Worm (Caenorhabditis elegans): ENCODE results near the gene C30G4.2.

Gene C30G4.2

ce11 chrX:17030169-17030914, 15.1 kb downstream of the C30G4.2 start, which contains the start of gene ptrn-1 (continued):
- TF ChIP-seq nhr-76 (tag; optimal IDR thresholded peaks at IDR 0.05) (no peak), fkh-10 (GFP tag; optimal IDR thresholded peaks at IDR 0.05) (peak; percentile 79), nhr-19 (GFP tag; conservative IDR thresholded peaks at IDR 0.05) (peak; percentile 72), mef-2 (tag; optimal IDR thresholded peaks at IDR 0.05) (peak; percentile 28), fkh-8 (tag; optimal IDR thresholded peaks at IDR 0.05) (peak; percentile 41), sptf-1 (tag; optimal IDR thresholded peaks at IDR 0.05) (no peak), lin-15B (tag; optimal IDR thresholded peaks at IDR 0.05) (no peak), pag-3 (tag; optimal IDR thresholded peaks at IDR 0.05; ENCODE audit: borderline replicate concordance, insufficient read depth) (peak; percentile 9), lin-13 (GFP tag; optimal IDR thresholded peaks at IDR 0.05) (peak; percentile 54), F16B12.6 (tag; optimal IDR thresholded peaks at IDR 0.05) (no peak), nhr-71 (tag; optimal IDR thresholded peaks at IDR 0.05) (peak; percentile 79), ztf-4 (tag; optimal IDR thresholded peaks at IDR 0.05) (no peak), aly-2 (tag; optimal IDR thresholded peaks at IDR 0.05) (no peak), Y116A8C.19 (tag; optimal IDR thresholded peaks at IDR 0.05; ENCODE audit: borderline replicate concordance) (no peak), tbx-2 (tag; optimal IDR thresholded peaks at IDR 0.05) (peak; percentile 52), nhr-47 (tag; optimal IDR thresholded peaks at IDR 0.05) (peak; percentile 56), nhr-11 (tag; optimal IDR thresholded peaks at IDR 0.05) (no peak), hpl-2 (GFP tag; optimal IDR thresholded peaks at IDR 0.05) (no peak), ama-1 (optimal IDR thresholded peaks at IDR 0.05) (no peak), isw-1 (GFP tag; IDR thresholded peaks at IDR 0.05) (peak; percentile 34; the same call in 1 of the 2 replicates), nhr-77 (tag; optimal IDR thresholded peaks at IDR 0.05) (peak; percentile 45), lir-3 (tag; optimal IDR thresholded peaks at IDR 0.05; ENCODE audit: poor library complexity) (peak; percentile 18), zip-4 (GFP tag; optimal IDR thresholded peaks at IDR 0.05) (no peak), sup-37 (GFP tag; optimal IDR thresholded peaks at IDR 0.05) (no peak), irx-1 (tag; optimal IDR thresholded peaks at IDR 0.05) (peak; percentile 22), snu-23 (GFP tag; optimal IDR thresholded peaks at IDR 0.05) (peak; percentile 72), mdl-1 (tag; optimal IDR thresholded peaks at IDR 0.05) (peak in 1 of 2 experiments; percentile 73), unc-86 (tag; optimal IDR thresholded peaks at IDR 0.05) (peak; percentile 57), alr-1 (tag; optimal IDR thresholded peaks at IDR 0.05; ENCODE audit: borderline replicate concordance) (no peak), nhr-237 (tag; optimal IDR thresholded peaks at IDR 0.05) (no peak), ztf-11 (tag; optimal IDR thresholded peaks at IDR 0.05) (peak in 1 of 2 experiments; percentile 17), egl-27 (tag; optimal IDR thresholded peaks at IDR 0.05) (peak; percentile 23 to 30), nhr-28 (tag; optimal IDR thresholded peaks at IDR 0.05) (no peak), nhr-90 (tag; optimal IDR thresholded peaks at IDR 0.05; ENCODE audit: poor library complexity) (peak; percentile 30), lin-14 (GFP tag; optimal IDR thresholded peaks at IDR 0.05) (peak; percentile 96), hlh-4 (tag; optimal IDR thresholded peaks at IDR 0.05) (no peak), zag-1 (tag; optimal IDR thresholded peaks at IDR 0.05) (no peak), tlp-1 (tag; optimal IDR thresholded peaks at IDR 0.05) (no peak)

- TF ChIP-seq nhr-71 (tag; optimal IDR thresholded peaks at IDR 0.05): no peak
- TF ChIP-seq fos-1 (tag; optimal IDR thresholded peaks at IDR 0.05): no peak
- no peak for TF ChIP-seq C16A3.4 (tag; optimal IDR thresholded peaks at IDR 0.05)
- TF ChIP-seq mdl-1 (tag; optimal IDR thresholded peaks at IDR 0.05): no peak
Observed at ce11 chrX:17020858-17021257, 24.6 kb downstream of the C30G4.2 start, which contains the start of gene F35B3.4. Gene F35B3.4, minus strand, starts transcription at chrX:17020958.

Measured in whole organism, L1 larva.